3 fruit fly cellular contexts compared by ENCODE assay signal in the genomic region with DNA sequence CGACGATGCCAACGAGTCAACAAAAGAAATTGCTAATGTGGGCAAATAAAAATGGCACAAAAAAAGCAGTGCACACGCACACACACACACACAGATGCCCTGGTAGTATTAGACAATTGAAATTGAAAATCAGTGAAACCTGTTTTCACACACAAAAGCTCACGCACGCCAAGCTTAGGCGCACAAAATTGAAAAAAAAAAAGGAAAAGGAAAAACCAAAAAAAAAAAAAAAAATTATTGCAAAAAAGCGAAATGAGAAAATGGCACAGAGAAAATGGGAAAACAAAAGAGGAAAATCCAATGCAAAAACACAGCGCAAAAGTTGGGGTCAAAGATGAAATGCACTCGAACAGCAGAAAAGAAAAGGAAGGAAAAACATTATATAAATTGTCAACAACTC.
TF ChIP-seq lines count a peak whose summit lies in the region.

No protein-coding gene starts in this region.

TF ChIP-seq in whole organism, prepupa, 60 proteins besides CTCF, POLR2A, EP300 and RAD21:
- TF ChIP-seq CG8119 (GFP tag; IDR thresholded peaks at IDR 0.05; lab: Robert Waterston, UW) (peak; percentile 77), Hr4 (GFP tag; optimal IDR thresholded peaks at IDR 0.05; lab: Kevin White, UChicago) (peak; percentile 12), esn (GFP tag; optimal IDR thresholded peaks at IDR 0.05; lab: Kevin White, UChicago) (no peak), CG15336 (GFP tag; IDR thresholded peaks at IDR 0.05; lab: Robert Waterston, UW) (peak; percentile 61; the same call in 1 of the 2 replicates), CG8319 (GFP tag; optimal IDR thresholded peaks at IDR 0.05; lab: Kevin White, UChicago) (no peak), Lpt (GFP tag; optimal IDR thresholded peaks at IDR 0.05; lab: Kevin White, UChicago) (peak; percentile 41), eg (GFP tag; IDR thresholded peaks at IDR 0.05; lab: Robert Waterston, UW) (peak; percentile 78; the same call in 2 of the 3 replicates), CG6276 (GFP tag; optimal IDR thresholded peaks at IDR 0.05; lab: Kevin White, UChicago) (peak; percentile 44)

TF ChIP-seq in whole organism, pupa, 21 proteins besides CTCF, POLR2A, EP300 and RAD21:
- TF ChIP-seq CG13204 (GFP tag; optimal IDR thresholded peaks at IDR 0.05; lab: Kevin White, UChicago) (no peak), CG34367 (tag; optimal IDR thresholded peaks at IDR 0.05; lab: Kevin White, UChicago) (no peak), CG32121 (GFP tag; IDR thresholded peaks at IDR 0.05; lab: Robert Waterston, UW) (no peak), rn (GFP tag; IDR thresholded peaks at IDR 0.05; lab: Robert Waterston, UW) (no peak), CG9948 (tag; optimal IDR thresholded peaks at IDR 0.05; lab: Kevin White, UChicago) (no peak), gl (tag; optimal IDR thresholded peaks at IDR 0.05; lab: Kevin White, UChicago) (no peak), CG8301 (tag; optimal IDR thresholded peaks at IDR 0.05; lab: Kevin White, UChicago) (no peak), CG10348 (GFP tag; IDR thresholded peaks at IDR 0.05; lab: Robert Waterston, UW) (no peak), CG14655 (GFP tag; optimal IDR thresholded peaks at IDR 0.05; lab: Kevin White, UChicago) (no peak), Ets98B (GFP tag; IDR thresholded peaks at IDR 0.05; lab: Robert Waterston, UW) (peak; percentile 25; the same call in 1 of the 2 replicates), Pif1B (GFP tag; optimal IDR thresholded peaks at IDR 0.05; lab: Kevin White, UChicago) (no peak), Snoo (tag; optimal IDR thresholded peaks at IDR 0.05; lab: Kevin White, UChicago) (no peak), CG8159 (tag; optimal IDR thresholded peaks at IDR 0.05; lab: Kevin White, UChicago) (no peak), CG15710 (tag; optimal IDR thresholded peaks at IDR 0.05; lab: Kevin White, UChicago) (no peak), D1 (tag; optimal IDR thresholded peaks at IDR 0.05; lab: Kevin White, UChicago) (no peak), CG12605 (GFP tag; IDR thresholded peaks at IDR 0.05; lab: Robert Waterston, UW) (peak; percentile 52; the same call in 1 of the 2 replicates), Pif1A (GFP tag; optimal IDR thresholded peaks at IDR 0.05; lab: Kevin White, UChicago) (no peak), fd96Ca (GFP tag; IDR thresholded peaks at IDR 0.05; lab: Robert Waterston, UW) (0 out of 3 replicates have a peak, but pooled peaks have one; percentile 12), CG17806 (tag; optimal IDR thresholded peaks at IDR 0.05; lab: Kevin White, UChicago) (no peak), CG4496 (GFP tag; IDR thresholded peaks at IDR 0.05; lab: Robert Waterston, UW) (peak; percentile 36; the same call in 1 of the 3 replicates), EcR (GFP tag; optimal IDR thresholded peaks at IDR 0.05; lab: Kevin White, UChicago) (no peak)

TF ChIP-seq in whole organism, wandering third instar larva, 38 proteins besides CTCF, POLR2A, EP300 and RAD21:
- TF ChIP-seq CG32264 (GFP tag; optimal IDR thresholded peaks at IDR 0.05; lab: Kevin White, UChicago) (no peak), Dfd (GFP tag; optimal IDR thresholded peaks at IDR 0.05; lab: Kevin White, UChicago) (peak; percentile 51), Hr83 (GFP tag; optimal IDR thresholded peaks at IDR 0.05; lab: Kevin White, UChicago; ENCODE audit: poor library complexity, severe bottlenecking) (no peak), jim (GFP tag; optimal IDR thresholded peaks at IDR 0.05; lab: Kevin White, UChicago) (no peak), HLH106 (tag; optimal IDR thresholded peaks at IDR 0.05; lab: Kevin White, UChicago) (no peak), woc (GFP tag; optimal IDR thresholded peaks at IDR 0.05; lab: Kevin White, UChicago) (no peak)
